Fruit fly (Drosophila melanogaster): ENCODE data around the gene mre11.

Gene mre11

DNA sequence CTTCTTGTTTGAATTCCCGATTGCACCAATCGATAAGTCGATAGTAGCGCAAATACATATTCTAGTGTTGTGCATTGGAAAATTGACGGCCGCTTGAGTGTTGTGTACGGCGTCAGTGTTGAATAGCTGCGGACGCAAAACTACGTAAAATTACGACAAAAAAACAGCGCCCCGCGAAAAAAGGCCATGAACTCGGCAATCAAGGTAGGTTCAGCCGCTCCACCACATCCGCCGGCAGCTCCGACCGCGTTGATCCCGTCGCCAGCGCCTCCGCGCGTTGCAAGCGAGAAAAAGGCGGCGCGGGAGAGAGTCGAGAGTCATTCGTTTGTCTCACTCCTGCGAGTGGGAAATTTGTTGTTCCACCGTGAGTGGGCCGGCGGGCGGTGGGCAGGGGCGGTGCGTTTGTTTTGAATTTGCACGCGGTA, 4.0 kb upstream of the mre11 start, which contains the start of gene CG33695 (continued):
- TF ChIP-seq Doc3 (GFP tag; IDR thresholded peaks at IDR 0.05; ENCODE audit: partially characterized antibody) (peak; percentile 52; the same call in 2 of the 3 replicates), NK7.1 (GFP tag; optimal IDR thresholded peaks at IDR 0.05) (peak; percentile 42), Nf-YA (GFP tag; IDR thresholded peaks at IDR 0.05) (0 out of 2 replicates have a peak, but pooled peaks have one; percentile 28), YL-1 (GFP tag; optimal IDR thresholded peaks at IDR 0.05) (peak; percentile 91), hkb (optimal IDR thresholded peaks at IDR 0.05) (no peak), hkb (GFP tag; IDR thresholded peaks at IDR 0.05) (peak; percentile 62; the same call in 1 of the 2 replicates), odd (GFP tag; optimal IDR thresholded peaks at IDR 0.05) (no peak), Tbp (GFP tag; optimal IDR thresholded peaks at IDR 0.05) (no peak), CG34224 (GFP tag; IDR thresholded peaks at IDR 0.05; ENCODE audit: partially characterized antibody) (peak; percentile 86), CG18262 (tag; optimal IDR thresholded peaks at IDR 0.05) (no peak), vfl (GFP tag; optimal IDR thresholded peaks at IDR 0.05) (peak; percentile 72), CG15269 (tag; optimal IDR thresholded peaks at IDR 0.05) (no peak), Sin3A (optimal IDR thresholded peaks at IDR 0.05) (peak; percentile 59), ci (GFP tag; IDR thresholded peaks at IDR 0.05) (peak; percentile 30; the same call in 2 of the 3 replicates), sug (tag; optimal IDR thresholded peaks at IDR 0.05) (peak; percentile 64), CG13624 (GFP tag; optimal IDR thresholded peaks at IDR 0.05) (peak; percentile 87), Pdp1 (GFP tag; optimal IDR thresholded peaks at IDR 0.05) (peak; percentile 59 to 77), tup (GFP tag; optimal IDR thresholded peaks at IDR 0.05) (peak; percentile 13), CG13296 (GFP tag; optimal IDR thresholded peaks at IDR 0.05) (peak; percentile 12), CG8281 (tag; optimal IDR thresholded peaks at IDR 0.05) (no peak), Hsf (GFP tag; optimal IDR thresholded peaks at IDR 0.05) (peak; percentile 68), CG12219 (GFP tag; optimal IDR thresholded peaks at IDR 0.05) (no peak), cwo (GFP tag; optimal IDR thresholded peaks at IDR 0.05) (no peak), CG3407 (GFP tag; optimal IDR thresholded peaks at IDR 0.05) (no peak), CG3281 (GFP tag; optimal IDR thresholded peaks at IDR 0.05) (peak; percentile 50), ac (GFP tag; optimal IDR thresholded peaks at IDR 0.05) (no peak), gem (tag; optimal IDR thresholded peaks at IDR 0.05) (no peak), CG13424 (tag; optimal IDR thresholded peaks at IDR 0.05) (peak; percentile 11), CG2199 (GFP tag; IDR thresholded peaks at IDR 0.05) (no peak), Dfd (GFP tag; optimal IDR thresholded peaks at IDR 0.05) (no peak), Elba2 (GFP tag; optimal IDR thresholded peaks at IDR 0.05) (no peak), lbe (GFP tag; optimal IDR thresholded peaks at IDR 0.05) (peak; percentile 74), CG31388 (GFP tag; optimal IDR thresholded peaks at IDR 0.05) (no peak), fu2 (GFP tag; optimal IDR thresholded peaks at IDR 0.05) (peak; percentile 82), CG7271 (tag; optimal IDR thresholded peaks at IDR 0.05) (no peak), shn (GFP tag; optimal IDR thresholded peaks at IDR 0.05) (peak; percentile 63), wek (GFP tag; optimal IDR thresholded peaks at IDR 0.05) (no peak), CG10321 (GFP tag; IDR thresholded peaks at IDR 0.05) (no peak), MBD-R2 (GFP tag; IDR thresholded peaks at IDR 0.05) (peak; percentile 88), CG6654 (GFP tag; optimal IDR thresholded peaks at IDR 0.05) (no peak), NC2α (GFP tag; optimal IDR thresholded peaks at IDR 0.05) (peak; percentile 57), luna (GFP tag; optimal IDR thresholded peaks at IDR 0.05) (peak; percentile 44), HHEX (GFP tag; optimal IDR thresholded peaks at IDR 0.05) (no peak), ap (GFP tag; IDR thresholded peaks at IDR 0.05) (no peak), ato (GFP tag; IDR thresholded peaks at IDR 0.05; ENCODE audit: partially characterized antibody) (peak; percentile 58), wdn (GFP tag; IDR thresholded peaks at IDR 0.05) (peak; percentile 37; the same call in 1 of the 2 replicates), Atf-2 (GFP tag; optimal IDR thresholded peaks at IDR 0.05) (peak; percentile 51), CG18476 (GFP tag; optimal IDR thresholded peaks at IDR 0.05) (peak; percentile 41), CG2678 (tag; optimal IDR thresholded peaks at IDR 0.05) (no peak), Sry-δ (GFP tag; optimal IDR thresholded peaks at IDR 0.05) (peak; percentile 64), Hr51 (GFP tag; optimal IDR thresholded peaks at IDR 0.05) (peak in 1 of 2 experiments; percentile 61)

Measured in whole organism, embryonic.